Worm (Caenorhabditis elegans) whole organism, L4/young adult: ENCODE data around the gene ztf-28.
A peak's percentile ranks its signal among the peaks of the same experiment; 100 is the strongest.

ENCODE experiments used
- W03F9.2 ChIP-seq: fragments of 150-350 bp; optimal IDR thresholded peaks from 2 replicates; lab custom pipeline; 2014; ENCODE audit warnings: missing biosample characterization, missing genetic modification characterization
- dao-5 ChIP-seq: sonication (generic microtip); optimal IDR thresholded peaks from 2 replicates; lab custom pipeline; 2016; ENCODE audit warnings: missing genotype, missing genetic modification characterization, moderate library complexity, missing compliant biosample characterization
- him-1 ChIP-seq: sonication (generic microtip); optimal IDR thresholded peaks from 2 replicates; lab custom pipeline; 2016; ENCODE audit warnings: missing genotype, missing genetic modification reagents, missing genetic modification characterization, missing compliant biosample characterization

Gene ztf-28

DNA sequence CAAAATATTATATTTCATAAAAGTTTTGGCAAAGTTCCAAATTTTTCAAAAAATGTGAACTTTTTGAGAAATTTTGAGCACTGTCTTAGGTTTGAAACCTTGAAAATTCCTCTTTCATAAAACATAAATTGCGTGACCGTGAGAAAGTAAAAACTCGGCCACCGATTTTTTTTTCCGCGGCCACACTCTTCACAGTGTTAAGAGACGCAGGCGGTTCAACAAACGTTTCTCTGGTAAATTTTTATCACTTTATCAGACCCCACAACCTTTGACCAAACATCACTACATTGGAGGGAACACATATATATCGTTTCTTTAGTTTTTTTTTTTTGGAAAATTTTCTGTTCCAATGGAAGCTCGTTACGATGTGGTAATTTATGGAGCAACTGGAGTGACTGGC, 32.0 kb downstream of the ztf-28 start, which contains the start of gene F22F7.2:
TSS of gene F22F7.2 (plus strand) at position 266 of the 400 bp plus-strand sequence.
- no peak for TF ChIP-seq W03F9.2 (tag; lab: Kevin White, UChicago)
- no peak for TF ChIP-seq him-1 (tag; lab: Kevin White, UChicago)
- no peak for TF ChIP-seq dao-5 (tag; lab: Kevin White, UChicago)

DNA sequence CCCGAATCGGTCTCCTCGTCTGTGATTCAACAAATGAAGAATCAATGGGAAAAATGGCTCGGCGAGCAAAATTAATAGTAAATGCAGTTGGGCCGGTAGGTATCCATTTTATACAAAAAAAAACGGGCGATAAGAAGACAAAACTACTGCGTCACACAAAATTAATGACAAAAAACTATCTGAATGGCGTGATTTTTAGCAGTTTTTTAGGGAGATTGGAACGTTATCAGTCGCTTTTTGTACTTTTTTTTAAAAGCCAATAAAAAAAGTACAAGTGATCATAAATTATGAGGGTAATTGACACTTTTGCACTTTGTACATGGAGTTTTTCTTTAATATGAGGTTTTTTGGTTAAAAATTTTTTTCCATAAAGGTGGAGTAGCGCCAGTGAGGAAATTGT, 32.7 kb downstream of the ztf-28 start:
- TF ChIP-seq dao-5 (tag; lab: Kevin White, UChicago), result no peak
- TF ChIP-seq him-1 (tag; lab: Kevin White, UChicago), result no peak
- TF ChIP-seq W03F9.2 (tag; lab: Kevin White, UChicago), result no peak

- TF ChIP-seq W03F9.2 (tag; lab: Kevin White, UChicago) (no peak), him-1 (tag; lab: Kevin White, UChicago) (no peak), dao-5 (tag; lab: Kevin White, UChicago) (no peak)
Observed at ce11 chrV:2126554-2126953, 36.1 kb downstream of the ztf-28 start.

ce11 chrV:2126996-2127585, 36.6 kb downstream of the ztf-28 start, which contains the start of gene ldp-1:
TSS of gene ldp-1 (plus strand) at chrV:2127535.
- TF ChIP-seq him-1 (tag; lab: Kevin White, UChicago) (peak; percentile 75), W03F9.2 (tag; lab: Kevin White, UChicago) (peak; percentile 63), dao-5 (tag; lab: Kevin White, UChicago) (no peak)

- no peak for TF ChIP-seq dao-5 (tag; lab: Kevin White, UChicago)
- no peak for TF ChIP-seq him-1 (tag; lab: Kevin White, UChicago)
- no peak for TF ChIP-seq W03F9.2 (tag; lab: Kevin White, UChicago)
Observed at ce11 chrV:2132675-2133074, 42.2 kb downstream of the ztf-28 start.

DNA sequence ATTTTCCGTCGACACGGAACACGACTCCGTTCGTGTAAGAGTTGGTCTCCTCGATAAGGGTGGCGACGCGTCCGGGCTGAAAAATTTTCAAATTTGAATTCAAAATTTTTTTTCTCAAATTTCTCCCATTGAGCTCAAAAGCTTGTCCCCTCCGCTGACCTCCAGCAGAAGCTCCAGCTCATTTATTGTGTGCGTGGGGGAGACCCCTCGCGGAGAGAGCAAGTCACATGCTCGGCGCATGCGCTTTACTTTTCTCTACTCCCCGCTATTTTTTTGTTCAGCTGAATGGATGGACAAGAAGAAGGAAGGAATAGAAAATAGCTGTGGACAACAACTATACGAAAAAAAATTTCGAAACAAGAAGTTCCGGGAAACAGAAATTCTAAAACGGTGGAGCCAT, 43.0 kb downstream of the ztf-28 start:
- no peak for TF ChIP-seq dao-5 (tag; lab: Kevin White, UChicago)
- TF ChIP-seq him-1 (tag; lab: Kevin White, UChicago), result peak; percentile 86
- TF ChIP-seq W03F9.2 (tag; lab: Kevin White, UChicago), result no peak

ce11 chrV:2134340-2134739, 43.9 kb downstream of the ztf-28 start:
- TF ChIP-seq him-1 (tag; lab: Kevin White, UChicago) (no peak), W03F9.2 (tag; lab: Kevin White, UChicago) (no peak), dao-5 (tag; lab: Kevin White, UChicago) (no peak)

DNA sequence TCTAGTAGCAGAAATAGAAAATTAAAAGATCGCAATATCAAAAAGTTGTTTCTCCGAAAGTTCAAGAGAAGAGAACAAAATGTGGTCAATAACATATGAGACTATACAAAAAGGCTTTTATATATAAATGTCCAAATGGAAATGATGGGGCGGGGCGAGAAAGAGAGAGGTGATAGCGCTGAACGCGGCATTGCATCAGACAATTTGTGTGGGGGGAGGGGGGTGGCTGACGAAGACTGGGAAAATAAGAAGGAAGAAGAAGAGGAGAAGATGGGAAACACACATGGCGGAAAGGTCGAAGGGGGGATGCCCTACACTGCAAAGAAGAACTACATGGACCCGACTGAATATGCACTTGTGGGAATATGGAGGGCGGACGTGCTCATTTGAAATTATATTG, 44.9 kb downstream of the ztf-28 start:
- no peak for TF ChIP-seq dao-5 (tag; lab: Kevin White, UChicago)
- TF ChIP-seq him-1 (tag; lab: Kevin White, UChicago), result peak; percentile 42

DNA sequence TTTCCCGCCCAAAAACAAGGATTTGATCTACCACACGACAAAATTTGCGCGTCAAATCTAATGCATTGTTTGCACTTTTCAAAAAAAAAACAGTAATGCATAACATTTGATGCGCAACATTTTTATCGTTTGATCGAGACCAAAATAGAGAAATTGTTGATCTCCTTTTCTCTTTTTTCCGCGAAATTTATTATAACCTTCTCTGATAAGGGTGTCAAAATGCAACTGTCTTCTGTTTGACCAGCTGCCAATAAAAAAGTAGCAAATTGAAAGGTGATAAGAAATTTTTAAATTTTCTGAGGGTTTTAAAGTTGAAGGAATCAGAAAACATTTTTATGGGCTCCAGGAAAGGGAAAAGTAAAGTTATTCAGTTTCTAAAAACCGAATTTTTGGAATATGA, 46.5 kb downstream of the ztf-28 start:
- TF ChIP-seq dao-5 (tag; lab: Kevin White, UChicago) (no peak), him-1 (tag; lab: Kevin White, UChicago) (no peak), W03F9.2 (tag; lab: Kevin White, UChicago) (no peak)

DNA sequence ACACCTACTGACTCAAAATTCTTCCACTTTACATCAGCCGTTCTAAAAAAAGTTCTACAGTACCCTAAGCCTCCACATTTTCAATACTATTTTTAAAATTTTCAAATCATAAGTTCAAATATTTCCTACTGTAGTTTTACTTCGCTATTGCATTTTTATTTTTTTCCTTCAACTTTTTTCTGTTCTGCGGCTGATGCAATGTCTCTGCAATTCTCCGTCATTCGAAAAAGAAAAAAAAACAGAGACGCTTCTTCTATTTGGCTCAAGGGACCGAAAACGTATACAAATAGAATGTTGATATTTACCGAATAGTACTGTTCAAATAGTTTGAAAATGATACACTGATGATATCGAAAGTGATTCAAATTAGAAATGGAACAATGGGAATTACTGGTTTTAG, 47.8 kb downstream of the ztf-28 start:
- TF ChIP-seq W03F9.2 (tag; lab: Kevin White, UChicago) (no peak), him-1 (tag; lab: Kevin White, UChicago) (peak; percentile 23)

- no peak for TF ChIP-seq him-1 (tag; lab: Kevin White, UChicago)
- TF ChIP-seq W03F9.2 (tag; lab: Kevin White, UChicago), result no peak
- TF ChIP-seq dao-5 (tag; lab: Kevin White, UChicago), result no peak
Observed at ce11 chrV:2139918-2140317, 49.4 kb downstream of the ztf-28 start, which contains the start of gene F22F7.7. TSS of gene F22F7.7 (minus strand) at chrV:2140042.
